Fruit fly (Drosophila melanogaster) whole organism, pupa: Measurements from ENCODE around the gene lap.

Experiments used
- CG12605 ChIP-seq: fragments of 200-800 bp; sonication (Bioruptor generic); IDR thresholded peaks from 2 replicates; pipeline ENCODE4 v1.3.6; 2022; ENCODE audit warnings: missing biosample characterization, missing genetic modification characterization
- CG13204 ChIP-seq: fragments of 200-800 bp; sonication (Bioruptor generic); optimal IDR thresholded peaks from 2 replicates; lab custom pipeline; 2018; ENCODE audit warnings: missing biosample characterization, mild to moderate bottlenecking, missing genetic modification characterization, moderate library complexity
- CG17806 ChIP-seq: fragments of 200-800 bp; sonication (Bioruptor generic); optimal IDR thresholded peaks from 2 replicates; lab custom pipeline; 2018; ENCODE audit warnings: missing biosample characterization, mild to moderate bottlenecking, missing genetic modification characterization, moderate library complexity
- CG34367 ChIP-seq: fragments of 200-800 bp; sonication (Bioruptor generic); optimal IDR thresholded peaks from 2 replicates; lab custom pipeline; 2018; ENCODE audit warnings: missing biosample characterization, mild to moderate bottlenecking, missing genetic modification characterization
- CG4496 ChIP-seq: fragments of 200-800 bp; sonication (Bioruptor generic); IDR thresholded peaks from 3 replicates; pipeline ENCODE4 v1.3.6; 2022; ENCODE audit warnings: missing biosample characterization, missing genetic modification characterization
- CG8301 ChIP-seq: fragments of 200-800 bp; sonication (Bioruptor generic); optimal IDR thresholded peaks from 2 replicates; lab custom pipeline; 2018; ENCODE audit warnings: missing biosample characterization, mild to moderate bottlenecking, missing genetic modification characterization
- D1 ChIP-seq: fragments of 200-800 bp; sonication (Bioruptor generic); optimal IDR thresholded peaks from 2 replicates; lab custom pipeline; 2018; ENCODE audit warnings: missing biosample characterization, mild to moderate bottlenecking, missing genetic modification characterization, moderate library complexity
- EcR ChIP-seq: fragments of 200-800 bp; sonication (Bioruptor generic); optimal IDR thresholded peaks from 3 replicates; lab custom pipeline; 2019; ENCODE audit warnings: missing biosample characterization, missing genetic modification characterization, mild to moderate bottlenecking, moderate library complexity, missing genetic modification reagents
- Ets98B ChIP-seq: fragments of 200-800 bp; sonication (Bioruptor generic); IDR thresholded peaks from 2 replicates; pipeline ENCODE4 v1.3.6; 2022; ENCODE audit warnings: missing biosample characterization, missing genetic modification characterization
- Pif1A ChIP-seq: fragments of 200-800 bp; sonication (Bioruptor generic); optimal IDR thresholded peaks from 3 replicates; lab custom pipeline; 2016; ENCODE audit warnings: missing biosample characterization, missing genetic modification characterization
- Snoo ChIP-seq: fragments of 200-800 bp; sonication (Bioruptor generic); optimal IDR thresholded peaks from 3 replicates; lab custom pipeline; 2017; ENCODE audit warnings: missing biosample characterization, mild to moderate bottlenecking, missing genetic modification characterization, inconsistent platforms
- fd96Ca ChIP-seq: fragments of 200-800 bp; sonication (Bioruptor generic); IDR thresholded peaks from 3 replicates; pipeline ENCODE4 v1.3.6; 2022; ENCODE audit warnings: missing biosample characterization, missing genetic modification characterization

DNA sequence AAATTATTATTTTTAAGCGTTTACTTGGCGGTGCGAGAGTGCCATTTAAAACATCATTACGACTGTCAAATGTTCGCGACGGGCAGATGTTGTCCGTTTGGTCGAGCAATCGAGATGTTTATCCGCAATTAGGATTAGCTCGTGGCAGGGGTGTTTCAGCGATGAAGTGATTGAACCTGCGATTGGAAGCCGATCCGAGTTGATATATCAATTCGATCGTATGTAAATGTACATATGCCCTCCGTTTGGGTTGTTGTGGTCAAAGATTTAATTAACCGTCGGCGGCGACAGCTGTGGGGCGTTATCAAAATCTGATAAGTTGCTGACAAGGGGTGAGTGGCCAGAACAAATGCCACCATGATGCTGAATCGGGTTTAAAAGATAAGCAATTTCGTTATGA lies 44.2 kb upstream of the lap start:
- TF ChIP-seq CG34367 (tag; lab: Kevin White, UChicago) (no peak), CG17806 (tag; lab: Kevin White, UChicago) (no peak), Pif1A (no peak), Snoo (no peak), D1 (no peak), CG13204 (GFP tag; lab: Kevin White, UChicago) (no peak), CG12605 (GFP tag; lab: Robert Waterston, UW) (no peak), CG8301 (tag; lab: Kevin White, UChicago) (no peak), Ets98B (no peak), CG4496 (no peak), fd96Ca (GFP tag; lab: Robert Waterston, UW) (no peak), EcR (GFP tag; lab: Kevin White, UChicago) (no peak)
